Fruit fly (Drosophila melanogaster) whole organism, adult: ENCODE results near the gene LManIV.

Experiments used
- CG11617 ChIP-seq: fragments of 200-800 bp; sonication (Bioruptor generic); optimal IDR thresholded peaks from 2 replicates; lab custom pipeline; 2017; ENCODE audit warnings: mild to moderate bottlenecking, missing biosample characterization, missing genetic modification reagents, missing genetic modification characterization
- CG12768 ChIP-seq: fragments of 200-800 bp; sonication (Bioruptor generic); optimal IDR thresholded peaks from 2 replicates; lab custom pipeline; 2017; ENCODE audit warnings: missing biosample characterization, missing genetic modification characterization, mild to moderate bottlenecking, moderate library complexity, missing genetic modification reagents
- CG14711 ChIP-seq: fragments of 200-800 bp; sonication (Bioruptor generic); optimal IDR thresholded peaks from 2 replicates; lab custom pipeline; 2018; ENCODE audit warnings: missing biosample characterization, mild to moderate bottlenecking, missing genetic modification characterization, moderate library complexity
- CG1620 ChIP-seq: fragments of 200-800 bp; sonication (Bioruptor generic); optimal IDR thresholded peaks from 2 replicates; lab custom pipeline; 2016; ENCODE audit warnings: missing biosample characterization, missing genetic modification characterization
- CG33017 ChIP-seq: fragments of 200-800 bp; sonication (Bioruptor generic); optimal IDR thresholded peaks from 2 replicates; lab custom pipeline; 2018; ENCODE audit warnings: missing biosample characterization, mild to moderate bottlenecking, missing genetic modification characterization, moderate library complexity
- CG5204 ChIP-seq: fragments of 200-800 bp; sonication (Bioruptor generic); optimal IDR thresholded peaks from 2 replicates; lab custom pipeline; 2016; ENCODE audit warnings: missing biosample characterization, missing genetic modification characterization
- CG7045 ChIP-seq: fragments of 200-800 bp; sonication (Bioruptor generic); optimal IDR thresholded peaks from 2 replicates; lab custom pipeline; 2017; ENCODE audit warnings: missing biosample characterization, mild to moderate bottlenecking, missing genetic modification characterization
- CG7101 ChIP-seq: fragments of 200-800 bp; sonication (Bioruptor generic); optimal IDR thresholded peaks from 2 replicates; lab custom pipeline; 2018; ENCODE audit warnings: missing biosample characterization, mild to moderate bottlenecking, missing genetic modification characterization, moderate library complexity
- Clk ChIP-seq: fragments of 200-800 bp; sonication (Bioruptor generic); optimal IDR thresholded peaks from 2 replicates; lab custom pipeline; 2017; ENCODE audit warnings: missing biosample characterization, missing genetic modification characterization
- Crg-1 ChIP-seq: fragments of 200-800 bp; sonication (Bioruptor generic); optimal IDR thresholded peaks from 2 replicates; lab custom pipeline; 2016; ENCODE audit warnings: missing biosample characterization, missing genetic modification characterization
- Hr96 ChIP-seq: fragments of 200-800 bp; sonication (Bioruptor generic); optimal IDR thresholded peaks from 2 replicates; lab custom pipeline; 2016; ENCODE audit warnings: missing biosample characterization, missing genetic modification characterization
- Mnt ChIP-seq: fragments of 200-800 bp; sonication (Bioruptor generic); optimal IDR thresholded peaks from 2 replicates; lab custom pipeline; 2016; ENCODE audit warnings: missing biosample characterization, mild to moderate bottlenecking, missing genetic modification characterization
- bab1 ChIP-seq: fragments of 200-800 bp; sonication (Bioruptor generic); optimal IDR thresholded peaks from 3 replicates; lab custom pipeline; 2019; ENCODE audit warnings: missing biosample characterization, mild to moderate bottlenecking, missing genetic modification characterization, moderate library complexity
- cic ChIP-seq: fragments of 200-800 bp; sonication (Bioruptor generic); optimal IDR thresholded peaks from 2 replicates; lab custom pipeline; 2017; ENCODE audit warnings: missing biosample characterization, mild to moderate bottlenecking, missing genetic modification characterization, moderate library complexity
- cnc ChIP-seq, 2 experiments: fragments of >200 bp; optimal IDR thresholded peaks; 2 replicates each; lab custom pipeline; 2017
- kay ChIP-seq: fragments of 200-800 bp; sonication (Bioruptor generic); peaks from one replicate; lab custom pipeline; 2016; ENCODE audit warnings: missing biosample characterization, missing genetic modification characterization, borderline replicate concordance
- ovo ChIP-seq: fragments of 200-800 bp; sonication (Bioruptor generic); optimal IDR thresholded peaks from 2 replicates; lab custom pipeline; 2016; ENCODE audit warnings: missing biosample characterization, missing genetic modification characterization
- pad ChIP-seq: fragments of 200-800 bp; sonication (Bioruptor generic); optimal IDR thresholded peaks from 3 replicates; lab custom pipeline; 2017; ENCODE audit warnings: missing biosample characterization, missing genetic modification characterization, mild to moderate bottlenecking, moderate library complexity, missing genetic modification reagents
- tj ChIP-seq: fragments of 200-800 bp; sonication (Bioruptor generic); optimal IDR thresholded peaks from 3 replicates; lab custom pipeline; 2017; ENCODE audit warnings: missing biosample characterization, mild to moderate bottlenecking, missing genetic modification characterization, moderate library complexity
- toe ChIP-seq: fragments of 200-800 bp; sonication (Bioruptor generic); optimal IDR thresholded peaks from 2 replicates; lab custom pipeline; 2016; ENCODE audit warnings: missing biosample characterization, missing genetic modification characterization

Gene LManIV

DNA sequence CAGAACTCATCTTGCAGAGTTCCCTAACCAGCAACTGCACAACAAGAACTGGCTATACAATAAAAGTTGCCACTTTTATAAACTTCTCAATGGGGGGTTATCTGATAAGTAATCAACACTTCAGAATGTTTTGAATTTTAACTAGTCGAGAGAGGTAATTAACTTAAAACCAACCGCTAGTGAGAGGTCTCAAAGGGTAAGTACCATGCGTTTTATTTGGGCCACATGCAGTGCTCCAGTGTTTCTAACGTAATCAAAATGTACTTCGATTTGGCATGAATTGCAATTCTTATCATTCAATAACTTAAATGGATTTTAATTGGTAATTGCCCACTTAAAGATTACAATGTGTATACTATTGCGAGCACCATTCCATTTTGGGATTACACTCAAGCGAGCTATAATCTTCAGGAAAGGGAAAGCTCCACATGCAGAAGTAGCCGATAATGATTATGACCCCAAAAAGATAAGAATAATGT, 3.4 kb downstream of the LManIV start, which contains the start of gene LManIII:
Gene LManIII (minus strand): TSS at position 51 of the 479 bp plus-strand sequence.
- TF ChIP-seq CG7101 (no peak), kay (GFP tag; lab: Kevin White, UChicago) (peak; percentile 75), bab1 (no peak), cic (GFP tag; lab: Kevin White, UChicago) (peak; percentile 58), ovo (GFP tag; lab: Kevin White, UChicago) (no peak)

DNA sequence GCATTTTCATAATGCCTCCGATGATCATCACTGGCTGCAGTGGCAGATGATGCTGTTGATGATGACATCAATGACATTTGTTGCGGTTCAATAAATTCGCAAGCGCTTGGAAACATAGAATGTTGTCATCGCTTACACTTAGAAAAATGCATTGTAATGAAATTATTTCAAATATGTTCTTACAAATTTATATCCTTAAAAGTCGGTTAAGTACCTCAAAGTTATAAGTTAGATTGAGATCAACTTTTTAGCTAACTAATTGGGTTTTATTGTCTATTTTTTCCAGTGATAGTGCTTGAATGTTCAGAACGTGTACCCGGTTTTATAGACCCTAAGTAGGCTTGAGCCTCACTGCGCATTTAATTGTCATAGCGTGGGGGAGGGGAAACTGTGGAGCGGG, 9.3 kb downstream of the LManIV start:
- no peak for TF ChIP-seq Crg-1 (GFP tag; lab: Kevin White, UChicago)
- TF ChIP-seq CG33017 = no peak
- TF ChIP-seq pad = no peak
- no peak for TF ChIP-seq CG7045 (GFP tag; lab: Kevin White, UChicago)
- TF ChIP-seq CG12768 = no peak
- no peak for TF ChIP-seq cnc (optimal IDR thresholded peaks at IDR 0.05; lab: Kevin White, UChicago)
- TF ChIP-seq Mnt (GFP tag; lab: Kevin White, UChicago) = no peak
- no peak for TF ChIP-seq CG7101
- no peak for TF ChIP-seq kay (GFP tag; lab: Kevin White, UChicago)
- TF ChIP-seq cic (GFP tag; lab: Kevin White, UChicago) = no peak
- no peak for TF ChIP-seq CG11617 (GFP tag; lab: Kevin White, UChicago)
- no peak for TF ChIP-seq toe (GFP tag; lab: Kevin White, UChicago)
- no peak for TF ChIP-seq Clk (GFP tag; lab: Kevin White, UChicago)
- no peak for TF ChIP-seq Hr96 (GFP tag; lab: Kevin White, UChicago)
- no peak for TF ChIP-seq CG1620 (GFP tag; lab: Kevin White, UChicago)

DNA sequence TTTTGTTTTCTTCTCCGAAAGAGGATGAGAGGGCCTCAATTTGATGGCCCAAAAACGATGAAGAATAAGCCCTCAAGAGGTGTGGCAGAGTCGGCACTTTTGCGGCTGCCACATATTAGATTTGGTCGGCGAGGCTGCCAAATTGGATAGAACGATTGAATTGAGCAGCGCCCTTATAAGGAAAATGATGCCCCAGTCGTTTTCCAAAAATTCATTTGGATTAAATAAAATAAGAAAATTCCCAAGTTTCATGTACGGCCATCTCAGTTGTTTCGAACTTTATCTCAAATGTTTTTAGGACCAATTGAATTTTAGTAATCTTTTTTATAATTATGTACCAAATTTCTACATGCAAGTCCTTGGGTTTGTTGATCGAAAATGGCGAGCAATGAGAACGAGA, 20.1 kb downstream of the LManIV start, which contains the start of the genes CG45307 and CG12438:
Gene CG45307 (minus strand): TSS at position 101 of the 400 bp plus-strand sequence.
Gene CG12438 (plus strand): TSS at position 264 of the 400 bp plus-strand sequence.
- TF ChIP-seq CG11617 (GFP tag; lab: Kevin White, UChicago) (no peak), Mnt (GFP tag; lab: Kevin White, UChicago) (no peak), CG7101 (no peak), cnc (optimal IDR thresholded peaks at IDR 0.05; lab: Kevin White, UChicago) (no peak)

DNA sequence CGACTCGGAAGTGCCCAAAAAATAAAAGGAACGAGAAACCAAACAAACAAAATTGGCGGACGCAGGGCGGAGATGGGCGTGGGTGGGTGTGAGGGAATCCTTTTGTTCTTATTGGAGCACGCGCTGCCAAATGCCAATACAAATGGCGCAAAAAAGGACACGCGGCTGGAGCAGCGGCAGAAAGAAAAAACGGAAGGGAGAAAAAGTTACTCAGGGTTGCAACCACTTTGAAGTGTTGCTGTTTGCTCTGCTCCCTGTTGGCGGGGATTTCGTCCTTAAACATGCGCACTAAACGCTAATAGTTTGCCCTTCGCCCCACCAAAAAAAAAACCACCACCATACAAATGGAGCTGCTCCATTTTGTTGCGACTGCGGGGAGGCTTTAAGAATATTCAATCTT, 24.7 kb downstream of the LManIV start:
- no peak for TF ChIP-seq toe (GFP tag; lab: Kevin White, UChicago)
- TF ChIP-seq CG1620 (GFP tag; lab: Kevin White, UChicago) = no peak
- TF ChIP-seq pad = no peak
- no peak for TF ChIP-seq Crg-1 (GFP tag; lab: Kevin White, UChicago)
- no peak for TF ChIP-seq CG5204
- TF ChIP-seq CG7101 = no peak
- TF ChIP-seq cnc (optimal IDR thresholded peaks at IDR 0.05; lab: Kevin White, UChicago) = no peak
- no peak for TF ChIP-seq kay (GFP tag; lab: Kevin White, UChicago)
- no peak for TF ChIP-seq Hr96 (GFP tag; lab: Kevin White, UChicago)
- TF ChIP-seq CG7045 (GFP tag; lab: Kevin White, UChicago) = no peak
- no peak for TF ChIP-seq Clk (GFP tag; lab: Kevin White, UChicago)
- TF ChIP-seq Mnt (GFP tag; lab: Kevin White, UChicago) = no peak
- TF ChIP-seq ovo (GFP tag; lab: Kevin White, UChicago) = no peak
- no peak for TF ChIP-seq CG11617 (GFP tag; lab: Kevin White, UChicago)
- no peak for TF ChIP-seq CG33017
- TF ChIP-seq cic (GFP tag; lab: Kevin White, UChicago) = no peak
- no peak for TF ChIP-seq tj (GFP tag; lab: Kevin White, UChicago)
- TF ChIP-seq bab1 = no peak

DNA sequence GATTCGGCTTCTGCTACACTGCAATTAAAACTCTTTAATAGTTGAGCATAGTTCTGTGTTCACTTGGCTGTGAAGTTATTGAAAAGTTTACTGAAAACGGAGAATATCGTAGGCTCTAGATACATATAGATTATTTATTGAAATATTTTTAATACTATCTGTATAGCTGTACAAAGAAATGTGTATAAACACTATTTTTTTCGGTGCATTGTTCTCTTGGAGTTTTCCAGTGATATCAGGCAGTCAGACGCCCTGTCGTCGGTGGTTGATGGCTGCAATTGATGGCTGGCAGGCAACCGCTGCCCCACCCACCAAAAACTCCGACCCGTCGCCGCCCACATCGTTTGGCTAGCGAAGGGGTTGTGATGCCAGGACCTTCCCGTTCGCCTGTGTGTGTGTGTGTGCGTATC, 25.8 kb downstream of the LManIV start:
- TF ChIP-seq CG12768 = no peak
- no peak for TF ChIP-seq Crg-1 (GFP tag; lab: Kevin White, UChicago)
- no peak for TF ChIP-seq CG7101
- no peak for TF ChIP-seq CG5204
- TF ChIP-seq ovo (GFP tag; lab: Kevin White, UChicago) = no peak
- TF ChIP-seq Clk (GFP tag; lab: Kevin White, UChicago) = no peak
- no peak for TF ChIP-seq pad
- no peak for TF ChIP-seq Hr96 (GFP tag; lab: Kevin White, UChicago)

DNA sequence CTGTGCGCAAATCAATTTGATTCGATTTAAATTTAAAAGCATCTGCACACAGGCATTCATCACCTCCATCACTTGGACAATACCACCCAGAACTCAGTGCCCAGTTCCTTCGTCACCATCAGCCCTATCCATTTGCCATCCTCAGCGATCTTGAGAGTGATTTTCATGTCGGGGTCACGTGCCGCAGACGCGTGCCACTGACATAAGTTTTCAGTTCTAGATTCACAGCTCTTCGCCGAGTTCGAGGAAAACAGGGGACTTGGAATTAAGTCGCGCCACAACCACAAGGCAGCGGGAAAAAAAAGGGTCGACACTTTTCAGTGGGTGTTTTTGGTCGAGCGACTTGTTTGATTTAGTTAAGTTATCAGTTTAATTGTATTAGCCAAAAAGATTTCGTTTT, 29.1 kb downstream of the LManIV start:
- TF ChIP-seq Mnt (GFP tag; lab: Kevin White, UChicago) = no peak
- no peak for TF ChIP-seq CG7101
- no peak for TF ChIP-seq kay (GFP tag; lab: Kevin White, UChicago)
- no peak for TF ChIP-seq toe (GFP tag; lab: Kevin White, UChicago)
- no peak for TF ChIP-seq bab1
- TF ChIP-seq CG11617 (GFP tag; lab: Kevin White, UChicago) = no peak
- TF ChIP-seq Hr96 (GFP tag; lab: Kevin White, UChicago) = no peak
- TF ChIP-seq tj (GFP tag; lab: Kevin White, UChicago) = no peak
- TF ChIP-seq Clk (GFP tag; lab: Kevin White, UChicago) = no peak
- no peak for TF ChIP-seq CG33017
- TF ChIP-seq pad = no peak
- no peak for TF ChIP-seq CG14711 (tag; lab: Kevin White, UChicago)
- TF ChIP-seq ovo (GFP tag; lab: Kevin White, UChicago) = no peak

DNA sequence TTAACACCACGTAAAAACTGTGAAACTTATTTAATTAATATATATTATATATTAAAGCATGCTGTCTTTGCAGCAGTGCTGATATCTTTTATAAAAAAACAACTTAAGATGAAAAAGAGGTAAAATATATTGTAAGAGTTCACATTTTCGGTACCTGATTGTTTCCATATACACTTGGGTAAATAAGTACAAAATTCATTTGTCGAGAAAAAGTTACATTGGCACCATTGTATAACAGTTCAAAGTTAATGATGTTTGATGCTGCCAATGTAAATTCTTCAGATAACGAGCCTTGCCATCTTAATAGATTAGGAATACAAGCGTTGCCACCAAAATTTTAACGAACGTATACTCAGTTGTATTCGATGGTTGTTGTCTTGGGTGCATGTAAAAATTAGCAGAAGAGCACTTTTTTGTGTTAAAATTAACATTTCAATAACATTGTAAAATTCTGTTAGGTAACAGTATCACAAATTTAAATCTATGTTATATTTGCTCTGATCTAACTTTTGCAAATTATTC, 31.3 kb downstream of the LManIV start:
- TF ChIP-seq CG12768 (no peak), CG33017 (no peak), CG7045 (GFP tag; lab: Kevin White, UChicago) (no peak), ovo (GFP tag; lab: Kevin White, UChicago) (peak; percentile 8)
